Fruit fly (Drosophila melanogaster): ENCODE data around the gene tai.

dm6 chr2L:9122371-9122770 lies 44.2 kb upstream of the tai start:
- TF ChIP-seq psq (optimal IDR thresholded peaks at IDR 0.05) (no peak), Myc (optimal IDR thresholded peaks at IDR 0.05) (no peak), h (optimal IDR thresholded peaks at IDR 0.05) (no peak), Sin3A (optimal IDR thresholded peaks at IDR 0.05) (no peak), ttk (optimal IDR thresholded peaks at IDR 0.05) (no peak), insv (optimal IDR thresholded peaks at IDR 0.05) (no peak)

Data from Kc167 (cell line).